Worm (Caenorhabditis elegans): Measurements from ENCODE around the gene sdz-9.

Gene sdz-9

DNA sequence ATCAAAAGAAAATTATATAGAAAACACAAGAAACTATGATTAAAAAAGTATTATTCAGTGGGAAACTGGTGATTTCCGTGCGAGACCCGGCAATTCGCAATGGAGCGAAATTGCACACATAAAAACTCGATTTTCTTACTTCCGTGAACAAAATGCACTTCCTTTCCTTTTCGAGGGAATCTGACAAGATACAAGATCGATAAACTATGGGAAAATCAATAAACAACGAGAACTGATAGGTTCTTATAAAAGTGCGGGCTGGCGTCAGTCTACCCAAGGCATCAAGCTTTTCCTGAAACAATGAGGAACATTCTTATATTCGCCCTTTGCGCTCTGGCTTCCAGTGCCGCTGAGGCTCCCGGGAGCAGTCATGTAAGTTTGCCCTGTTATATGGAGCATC is 20.4 kb downstream of the sdz-9 start, which contains the start of gene F29A7.3:
Gene F29A7.3 (plus strand): TSS at position 301 of the 400 bp plus-strand sequence.
- TF ChIP-seq fos-1 (tag; optimal IDR thresholded peaks at IDR 0.05) (no peak), snpc-1.2 (GFP tag; IDR thresholded peaks at IDR 0.05) (no peak), nhr-28 (tag; optimal IDR thresholded peaks at IDR 0.05) (no peak), dmd-9 (GFP tag; IDR thresholded peaks at IDR 0.05) (no peak), nhr-111 (GFP tag; optimal IDR thresholded peaks at IDR 0.05) (no peak), vab-7 (GFP tag; IDR thresholded peaks at IDR 0.05) (no peak)

- no peak for TF ChIP-seq unc-39 (tag; optimal IDR thresholded peaks at IDR 0.05)
- no peak for TF ChIP-seq ces-1 (GFP tag; optimal IDR thresholded peaks at IDR 0.05)
- TF ChIP-seq hlh-30 (tag; optimal IDR thresholded peaks at IDR 0.05; ENCODE audit: insufficient read depth): no peak
- no peak for TF ChIP-seq nhr-237 (tag; optimal IDR thresholded peaks at IDR 0.05)
- TF ChIP-seq snpc-1.2 (GFP tag; IDR thresholded peaks at IDR 0.05): no peak
- peak; percentile 50; the same call in 1 of the 2 replicates for TF ChIP-seq dmd-6 (GFP tag; IDR thresholded peaks at IDR 0.05)
- no peak for TF ChIP-seq F10B5.3 (tag; optimal IDR thresholded peaks at IDR 0.05)
- TF ChIP-seq spr-1 (tag; optimal IDR thresholded peaks at IDR 0.05): no peak
- no peak for TF ChIP-seq fos-1 (tag; optimal IDR thresholded peaks at IDR 0.05)
- peak; percentile 10 for TF ChIP-seq nhr-11 (tag; optimal IDR thresholded peaks at IDR 0.05)
- peak in 1 of 2 experiments; percentile 80 for TF ChIP-seq hif-1 (tag; optimal IDR thresholded peaks at IDR 0.05)
- TF ChIP-seq F44E2.7 (GFP tag; IDR thresholded peaks at IDR 0.05): no peak
- no peak for TF ChIP-seq mep-1 (tag; optimal IDR thresholded peaks at IDR 0.05)
- no peak for TF ChIP-seq zip-2 (tag; optimal IDR thresholded peaks at IDR 0.05)
- TF ChIP-seq nhr-77 (tag; optimal IDR thresholded peaks at IDR 0.05): no peak
- no peak for TF ChIP-seq nhr-41 (GFP tag; IDR thresholded peaks at IDR 0.05)
- TF ChIP-seq ctbp-1 (GFP tag; IDR thresholded peaks at IDR 0.05): no peak
- no peak for TF ChIP-seq nhr-111 (GFP tag; optimal IDR thresholded peaks at IDR 0.05)
- TF ChIP-seq dpl-1 (GFP tag; optimal IDR thresholded peaks at IDR 0.05): peak; percentile 56
- TF ChIP-seq T26A8.4 (GFP tag; IDR thresholded peaks at IDR 0.05): no peak
- TF ChIP-seq gei-8 (GFP tag; optimal IDR thresholded peaks at IDR 0.05): no peak
- TF ChIP-seq pha-4 (GFP tag; IDR thresholded peaks at IDR 0.05): no peak
- no peak for TF ChIP-seq pha-4 (tag; optimal IDR thresholded peaks at IDR 0.05)
- peak; percentile 10 for TF ChIP-seq F49E8.2 (tag; optimal IDR thresholded peaks at IDR 0.05; ENCODE audit: borderline replicate concordance)
- TF ChIP-seq jun-1 (tag; optimal IDR thresholded peaks at IDR 0.05): no peak
- no peak for TF ChIP-seq F37D6.2 (tag; optimal IDR thresholded peaks at IDR 0.05)
- no peak for TF ChIP-seq mdt-29 (GFP tag; IDR thresholded peaks at IDR 0.05)
- no peak for TF ChIP-seq ceh-20 (GFP tag; IDR thresholded peaks at IDR 0.05)
- no peak for TF ChIP-seq tag-97 (GFP tag; IDR thresholded peaks at IDR 0.05)
- TF ChIP-seq ama-1 (optimal IDR thresholded peaks at IDR 0.05): no peak
- TF ChIP-seq egl-27 (tag; optimal IDR thresholded peaks at IDR 0.05): no peak
- no peak for TF ChIP-seq madf-9 (GFP tag; conservative IDR thresholded peaks at IDR 0.05)
- TF ChIP-seq lir-3 (tag; optimal IDR thresholded peaks at IDR 0.05): no peak
- TF ChIP-seq ztf-7 (tag; optimal IDR thresholded peaks at IDR 0.05): no peak
- 0 out of 2 replicates have a peak, but pooled peaks have one; percentile 26 for TF ChIP-seq dmd-9 (GFP tag; IDR thresholded peaks at IDR 0.05)
- no peak for TF ChIP-seq sdz-12 (GFP tag; optimal IDR thresholded peaks at IDR 0.05)
- no peak for TF ChIP-seq arid-1 (GFP tag; conservative IDR thresholded peaks at IDR 0.05)
- no peak for TF ChIP-seq zfp-2 (tag; optimal IDR thresholded peaks at IDR 0.05)
- no peak for TF ChIP-seq spr-3 (GFP tag; optimal IDR thresholded peaks at IDR 0.05)
- peak; percentile 49 for TF ChIP-seq rbr-2 (tag; optimal IDR thresholded peaks at IDR 0.05)
- no peak for TF ChIP-seq daf-8 (GFP tag; IDR thresholded peaks at IDR 0.05)
- TF ChIP-seq ceh-62 (tag; optimal IDR thresholded peaks at IDR 0.05): no peak
- TF ChIP-seq D1046.2 (GFP tag; IDR thresholded peaks at IDR 0.05): no peak
- no peak for TF ChIP-seq saeg-2 (GFP tag; IDR thresholded peaks at IDR 0.05)
- no peak for TF ChIP-seq hmg-1.1 (GFP tag; IDR thresholded peaks at IDR 0.05)
- TF ChIP-seq daf-19 (GFP tag; conservative IDR thresholded peaks at IDR 0.05): no peak
- TF ChIP-seq tra-1 (GFP tag; IDR thresholded peaks at IDR 0.05): 0 out of 2 replicates have a peak, but pooled peaks have one; percentile 6
- no peak for TF ChIP-seq lin-39 (tag; optimal IDR thresholded peaks at IDR 0.05)
These were observed 20.9 kb downstream of the sdz-9 start, which contains the start of gene F29A7.6 for ce11 chrII:2752536-2752935. TSS of gene F29A7.6 (minus strand) at chrII:2752611.

Measured in whole organism, L4 larva.